Fruit fly (Drosophila melanogaster) whole organism, wandering third instar larva: ENCODE measurements around the gene Bug22.

Source experiments
- Abd-B ChIP-seq: fragments of >200 bp; optimal IDR thresholded peaks from 2 replicates; lab custom pipeline; 2017; ENCODE audit warnings: missing biosample characterization, missing genetic modification characterization
- CG32264 ChIP-seq: fragments of 200-800 bp; sonication (Bioruptor generic); optimal IDR thresholded peaks from 2 replicates; lab custom pipeline; 2016; ENCODE audit warnings: missing biosample characterization, missing genetic modification characterization
- CG9705 ChIP-seq: fragments of 200-800 bp; sonication (Bioruptor generic); optimal IDR thresholded peaks from 2 replicates; lab custom pipeline; 2018; ENCODE audit warnings: missing biosample characterization, mild to moderate bottlenecking, missing genetic modification characterization
- CrebA ChIP-seq: fragments of 200-800 bp; sonication (Bioruptor generic); optimal IDR thresholded peaks from 2 replicates; lab custom pipeline; 2016; ENCODE audit warnings: missing biosample characterization, mild to moderate bottlenecking, missing genetic modification characterization, borderline replicate concordance
- Dfd ChIP-seq: fragments of >200 bp; optimal IDR thresholded peaks from 2 replicates; lab custom pipeline; 2017; ENCODE audit warnings: missing biosample characterization, missing genetic modification characterization
- Dif ChIP-seq: fragments of 200-275, 200-300 bp; sonication (Bioruptor generic); optimal IDR thresholded peaks from 2 replicates; lab custom pipeline; 2018; ENCODE audit warnings: missing biosample characterization, missing genetic modification characterization; ENCODE audit not compliant: partially characterized antibody
- GATAd ChIP-seq: sonication (Bioruptor generic); optimal IDR thresholded peaks from 2 replicates; lab custom pipeline; 2016; ENCODE audit warnings: missing biosample characterization, missing genetic modification characterization
- HLH106 ChIP-seq: fragments of 200-800 bp; optimal IDR thresholded peaks from 3 replicates; lab custom pipeline; 2019; ENCODE audit warnings: missing biosample characterization, mild to moderate bottlenecking, missing genetic modification characterization, moderate library complexity
- Hnf4 ChIP-seq: fragments of 200-800 bp; sonication (Bioruptor generic); optimal IDR thresholded peaks from 2 replicates; lab custom pipeline; 2016; ENCODE audit warnings: missing biosample characterization, mild to moderate bottlenecking, missing genetic modification characterization
- Hr78 ChIP-seq: fragments of >200 bp; optimal IDR thresholded peaks from 2 replicates; lab custom pipeline; 2017; ENCODE audit warnings: missing biosample characterization, missing genetic modification characterization
- Hr83 ChIP-seq: fragments of 200-300 bp; sonication (Bioruptor generic); optimal IDR thresholded peaks from 2 replicates; lab custom pipeline; 2016; ENCODE audit warnings: missing biosample characterization, mild to moderate bottlenecking, missing genetic modification characterization, moderate library complexity; ENCODE audit not compliant: poor library complexity, severe bottlenecking
- Jra ChIP-seq: sonication (Bioruptor generic); optimal IDR thresholded peaks from 2 replicates; lab custom pipeline; 2016; ENCODE audit warnings: missing biosample characterization, missing genetic modification characterization
- Mio ChIP-seq: sonication (Bioruptor generic); optimal IDR thresholded peaks from 2 replicates; lab custom pipeline; 2016; ENCODE audit warnings: missing biosample characterization, missing genetic modification characterization
- Myc ChIP-seq: fragments of >200 bp; optimal IDR thresholded peaks from 2 replicates; lab custom pipeline; 2017
- N ChIP-seq: fragments of >200 bp; optimal IDR thresholded peaks from 2 replicates; lab custom pipeline; 2018; ENCODE audit warnings: missing biosample characterization, missing external identifiers, missing genetic modification characterization
- OdsH ChIP-seq: fragments of 200-800 bp; sonication (Bioruptor generic); optimal IDR thresholded peaks from 2 replicates; lab custom pipeline; 2016; ENCODE audit warnings: missing biosample characterization, mild to moderate bottlenecking, missing genetic modification characterization
- Rel ChIP-seq, 2 experiments: fragments of 200-800 bp; sonication (Bioruptor generic) in 1 of 2; optimal IDR thresholded peaks; 2 replicates in 1 of 2; 3 replicates in 1 of 2; lab custom pipeline; 2016 to 2019; ENCODE audit warnings: mild to moderate bottlenecking in 2 of 2, missing biosample characterization in 2 of 2, missing genetic modification characterization in 2 of 2, moderate library complexity in 1 of 2
- Sp1 ChIP-seq: fragments of 200-800 bp; sonication (Bioruptor generic); optimal IDR thresholded peaks from 3 replicates; lab custom pipeline; 2019; ENCODE audit warnings: missing biosample characterization, mild to moderate bottlenecking, missing genetic modification characterization, moderate library complexity
- Vsx2 ChIP-seq: fragments of 200-300, 225-300 bp; sonication (Bioruptor generic); optimal IDR thresholded peaks from 2 replicates; lab custom pipeline; 2018; ENCODE audit warnings: missing biosample characterization, missing genetic modification characterization; ENCODE audit not compliant: partially characterized antibody
- br ChIP-seq: fragments of 200-800 bp; sonication (Bioruptor generic); optimal IDR thresholded peaks from 2 replicates; lab custom pipeline; 2016; ENCODE audit warnings: missing biosample characterization, missing genetic modification characterization
- brk ChIP-seq: fragments of 200-800 bp; sonication (Bioruptor generic); optimal IDR thresholded peaks from 2 replicates; lab custom pipeline; 2016; ENCODE audit warnings: missing biosample characterization, mild to moderate bottlenecking, missing genetic modification characterization
- dl ChIP-seq, 2 experiments: fragments of 175-275, 200-275 bp in 1 of 2; fragments of 200-275 bp in 1 of 2; sonication (Bioruptor generic); optimal IDR thresholded peaks; lab custom pipeline; 2018; ENCODE audit warnings: mild to moderate bottlenecking in 2 of 2, missing biosample characterization in 2 of 2, missing genetic modification characterization in 2 of 2, moderate library complexity in 2 of 2; ENCODE audit not compliant: partially characterized antibody in 2 of 2, insufficient read depth in 1 of 2
- dmrt93B ChIP-seq: fragments of 200-800 bp; sonication (Bioruptor generic); optimal IDR thresholded peaks from 2 replicates; lab custom pipeline; 2018; ENCODE audit warnings: missing biosample characterization, mild to moderate bottlenecking, missing genetic modification characterization
- dsf ChIP-seq: sonication (Bioruptor generic); optimal IDR thresholded peaks from 2 replicates; lab custom pipeline; 2016; ENCODE audit warnings: missing biosample characterization, missing genetic modification characterization, borderline replicate concordance
- ey ChIP-seq: fragments of 200-800 bp; sonication (Bioruptor generic); optimal IDR thresholded peaks from 2 replicates; lab custom pipeline; 2016; ENCODE audit warnings: missing biosample characterization, missing genetic modification characterization
- foxo ChIP-seq, 2 experiments: fragments of 200-800 bp; sonication (Bioruptor generic); optimal IDR thresholded peaks; 2 replicates in 1 of 2; 3 replicates in 1 of 2; lab custom pipeline; 2016 to 2017; ENCODE audit warnings: missing biosample characterization in 2 of 2, missing genetic modification characterization in 2 of 2
- fru ChIP-seq: fragments of 200-800 bp; sonication (Bioruptor generic); optimal IDR thresholded peaks from 3 replicates; lab custom pipeline; 2016; ENCODE audit warnings: missing biosample characterization, mild to moderate bottlenecking, missing genetic modification characterization
- h ChIP-seq: fragments of 200-800 bp; sonication (Bioruptor generic); optimal IDR thresholded peaks from 3 replicates; lab custom pipeline; 2016; ENCODE audit warnings: missing biosample characterization, mild to moderate bottlenecking, missing genetic modification characterization
- jim ChIP-seq: fragments of 175-275, 200-325 bp; sonication (Bioruptor generic); optimal IDR thresholded peaks from 2 replicates; lab custom pipeline; 2016; ENCODE audit warnings: missing biosample characterization, mild to moderate bottlenecking, missing genetic modification characterization
- lola ChIP-seq: fragments of >200 bp; optimal IDR thresholded peaks from 2 replicates; lab custom pipeline; 2017; ENCODE audit warnings: missing biosample characterization, missing genetic modification characterization
- pan ChIP-seq: fragments of >200 bp; optimal IDR thresholded peaks from 2 replicates; lab custom pipeline; 2017
- psq ChIP-seq: fragments of 200-800 bp; sonication (Bioruptor generic); optimal IDR thresholded peaks from 3 replicates; lab custom pipeline; 2017; ENCODE audit warnings: missing biosample characterization, mild to moderate bottlenecking, missing genetic modification characterization, moderate library complexity
- rgr ChIP-seq: fragments of 200-800 bp; sonication (Bioruptor generic); optimal IDR thresholded peaks from 3 replicates; lab custom pipeline; 2016; ENCODE audit warnings: missing biosample characterization, mild to moderate bottlenecking, missing genetic modification characterization
- sage ChIP-seq: fragments of 200-800 bp; sonication (Bioruptor generic); optimal IDR thresholded peaks from 2 replicates; lab custom pipeline; 2016; ENCODE audit warnings: missing biosample characterization, mild to moderate bottlenecking, missing genetic modification characterization
- sv ChIP-seq: fragments of 200-800 bp; sonication (Bioruptor generic); optimal IDR thresholded peaks from 3 replicates; lab custom pipeline; 2016; ENCODE audit warnings: missing biosample characterization, missing genetic modification characterization
- tai ChIP-seq: sonication (Bioruptor generic); optimal IDR thresholded peaks from 2 replicates; lab custom pipeline; 2016; ENCODE audit warnings: missing biosample characterization, missing genetic modification characterization
- usp ChIP-seq: fragments of >200 bp; optimal IDR thresholded peaks from 2 replicates; lab custom pipeline; 2017; ENCODE audit warnings: missing biosample characterization, missing genetic modification characterization
- woc ChIP-seq: sonication (Bioruptor generic); optimal IDR thresholded peaks from 2 replicates; lab custom pipeline; 2016; ENCODE audit warnings: missing biosample characterization, mild to moderate bottlenecking, missing genetic modification characterization

Gene Bug22

dm6 chr2L:10396488-10396824, 34.3 kb downstream of the Bug22 start, which contains the start of gene Cnot4:
Gene Cnot4 (plus strand): TSS chr2L:10396716.
- peak; percentile 53 for TF ChIP-seq Myc (lab: Kevin White, UChicago)
- no peak for TF ChIP-seq rgr (GFP tag; lab: Kevin White, UChicago)
- TF ChIP-seq woc (GFP tag; lab: Kevin White, UChicago): peak; percentile 13

dm6 chr2L:10395642-10396487, 34.9 kb downstream of the Bug22 start, which contains the start of gene Mdh1:
Gene Mdh1 (minus strand): TSS chr2L:10396332.
- TF ChIP-seq dl (GFP tag; optimal IDR thresholded peaks at IDR 0.05; lab: Kevin White, UChicago; ENCODE audit: insufficient read depth in 1 of 2, partially characterized antibody in 2 of 2) (peak in 1 of 2 experiments; percentile 11), Myc (lab: Kevin White, UChicago) (no peak), Dif (GFP tag; lab: Kevin White, UChicago) (no peak), pan (lab: Kevin White, UChicago) (no peak), Dfd (GFP tag; lab: Kevin White, UChicago) (no peak), usp (GFP tag; lab: Kevin White, UChicago) (no peak), h (GFP tag; lab: Kevin White, UChicago) (no peak), CG32264 (GFP tag; lab: Kevin White, UChicago) (no peak), lola (GFP tag; lab: Kevin White, UChicago) (no peak), fru (GFP tag; lab: Kevin White, UChicago) (no peak), Jra (no peak), HLH106 (no peak), sage (peak; percentile 37), Abd-B (GFP tag; lab: Kevin White, UChicago) (no peak), woc (GFP tag; lab: Kevin White, UChicago) (peak; percentile 6), Hr83 (GFP tag; lab: Kevin White, UChicago) (no peak), Sp1 (GFP tag; lab: Kevin White, UChicago) (no peak), GATAd (GFP tag; lab: Kevin White, UChicago) (no peak), CG9705 (GFP tag; lab: Kevin White, UChicago) (no peak), Hr78 (GFP tag; lab: Kevin White, UChicago) (no peak), Rel (GFP tag; optimal IDR thresholded peaks at IDR 0.05; lab: Kevin White, UChicago) (no peak), Rel (tag; optimal IDR thresholded peaks at IDR 0.05; lab: Kevin White, UChicago) (no peak), br (GFP tag; lab: Kevin White, UChicago) (no peak), rgr (GFP tag; lab: Kevin White, UChicago) (peak; percentile 13), Hnf4 (peak; percentile 10), ey (GFP tag; lab: Kevin White, UChicago) (no peak), CrebA (GFP tag; lab: Kevin White, UChicago) (no peak), N (GFP tag; lab: Kevin White, UChicago) (no peak), jim (GFP tag; lab: Kevin White, UChicago) (no peak), tai (GFP tag; lab: Kevin White, UChicago) (no peak), brk (GFP tag; lab: Kevin White, UChicago) (peak; percentile 52), Vsx2 (GFP tag; lab: Kevin White, UChicago) (no peak), foxo (GFP tag; optimal IDR thresholded peaks at IDR 0.05; lab: Kevin White, UChicago) (no peak), sv (GFP tag; lab: Kevin White, UChicago) (no peak), dsf (no peak), psq (GFP tag; lab: Kevin White, UChicago) (no peak), dmrt93B (GFP tag; lab: Kevin White, UChicago) (no peak), Mio (GFP tag; lab: Kevin White, UChicago) (no peak), OdsH (peak; percentile 14)
